Worm (Caenorhabditis elegans) whole organism, mixed stage, embryonic: ENCODE measurements around the gene F33H12.1.

Experiments used
- blmp-1 ChIP-seq: fragments of 150-350 bp; optimal IDR thresholded peaks from 2 replicates; lab custom pipeline; 2014; ENCODE audit warnings: missing biosample characterization, missing genetic modification characterization
- lsy-2 ChIP-seq: fragments of 150-350 bp; optimal IDR thresholded peaks from 2 replicates; lab custom pipeline; 2014; ENCODE audit warnings: missing biosample characterization, missing genetic modification characterization
- pha-4 ChIP-seq: fragments of 150-350 bp; optimal IDR thresholded peaks from 2 replicates; lab custom pipeline; 2018; ENCODE audit warnings: missing biosample characterization, missing genetic modification reagents, missing genetic modification characterization
- sptf-1 ChIP-seq: sonication (generic microtip); optimal IDR thresholded peaks from 2 replicates; lab custom pipeline; 2017; ENCODE audit warnings: mild to moderate bottlenecking, missing genetic modification characterization, moderate library complexity, missing compliant biosample characterization

DNA sequence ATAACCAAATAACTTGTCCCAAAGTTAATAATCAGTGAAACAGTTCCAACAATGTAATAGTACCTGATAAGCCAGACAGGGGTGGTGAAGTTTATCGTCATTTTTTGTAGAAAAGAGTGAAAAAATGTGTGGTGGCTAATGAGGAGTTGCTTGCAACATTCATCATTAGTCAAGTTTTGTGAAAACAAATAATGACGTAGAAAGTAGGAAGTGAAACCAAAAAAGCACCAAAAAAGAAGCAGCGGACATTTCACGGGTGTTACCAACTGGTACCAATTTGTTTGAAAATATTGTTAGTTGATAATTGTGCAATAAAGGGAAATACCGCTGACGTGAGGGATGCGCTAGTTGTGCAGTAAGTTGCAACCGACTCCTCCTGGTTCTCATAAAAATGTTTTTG, 14.8 kb upstream of the F33H12.1 start, which contains the start of gene sri-36:
- TF ChIP-seq pha-4 (no peak), blmp-1 (tag; lab: Kevin White, UChicago) (no peak), lsy-2 (tag; lab: Kevin White, UChicago) (no peak), sptf-1 (tag; lab: Kevin White, UChicago) (no peak)
